Worm (Caenorhabditis elegans): ENCODE measurements around the gene C25F6.1.

C25F6.1 gene

DNA sequence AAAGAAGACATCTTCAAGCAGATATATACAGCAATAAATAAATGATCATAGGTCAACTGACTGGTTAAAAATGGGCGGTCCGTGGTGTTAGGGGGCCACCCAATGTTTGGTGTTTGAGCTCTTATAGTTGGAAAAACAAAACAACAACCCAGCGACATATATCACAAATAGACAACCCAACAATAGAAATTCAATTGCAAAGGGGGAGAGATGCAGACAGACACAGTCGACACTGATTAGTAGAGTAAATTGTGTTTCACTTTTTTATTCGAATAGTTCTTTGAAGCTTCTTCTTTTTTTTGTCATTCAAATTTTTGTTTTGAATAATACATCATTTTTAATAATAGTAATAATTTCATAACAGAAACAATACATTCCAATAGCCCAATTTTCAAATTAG lies 29.2 kb downstream of the C25F6.1 start:
- TF ChIP-seq pes-1 (GFP tag; IDR thresholded peaks at IDR 0.05) (no peak), B0310.2 (tag; optimal IDR thresholded peaks at IDR 0.05) (no peak), ceh-36 (tag; optimal IDR thresholded peaks at IDR 0.05) (no peak), ama-1 (optimal IDR thresholded peaks at IDR 0.05) (no peak), sea-1 (GFP tag; conservative IDR thresholded peaks at IDR 0.05) (no peak), hmg-4 (GFP tag; optimal IDR thresholded peaks at IDR 0.05) (no peak), tbx-37 (GFP tag; conservative IDR thresholded peaks at IDR 0.05) (no peak), hnd-1 (tag; optimal IDR thresholded peaks at IDR 0.05) (no peak), ets-7 (tag; optimal IDR thresholded peaks at IDR 0.05) (no peak), hmbx-1 (tag; optimal IDR thresholded peaks at IDR 0.05) (no peak), tbx-11 (GFP tag; IDR thresholded peaks at IDR 0.05) (no peak), flt-1 (GFP tag; IDR thresholded peaks at IDR 0.05) (no peak), aly-1 (tag; optimal IDR thresholded peaks at IDR 0.05) (no peak), scrt-1 (GFP tag; IDR thresholded peaks at IDR 0.05) (no peak), tra-4 (tag; optimal IDR thresholded peaks at IDR 0.05) (no peak), ceh-13 (GFP tag; optimal IDR thresholded peaks at IDR 0.05) (no peak), F13C5.2 (tag; optimal IDR thresholded peaks at IDR 0.05) (no peak)

DNA sequence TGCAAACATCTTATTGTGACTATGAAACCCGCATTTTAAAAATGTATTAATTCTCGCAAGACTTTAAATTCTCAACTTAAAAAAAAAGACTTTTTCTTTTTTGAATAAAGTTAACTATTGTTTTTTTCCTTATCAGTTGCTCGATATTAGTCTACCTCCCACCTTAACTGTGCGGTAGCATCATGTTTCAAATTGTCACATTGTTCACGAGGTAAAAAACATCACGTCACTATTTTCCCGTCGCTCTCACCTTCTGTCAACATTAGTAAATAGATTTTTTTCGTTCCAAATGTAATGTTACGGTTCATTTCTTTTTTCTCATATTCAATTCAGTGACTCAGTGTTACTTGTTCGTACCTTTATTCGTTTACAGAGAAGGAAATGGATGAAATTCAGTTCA lies 30.1 kb downstream of the C25F6.1 start:
- TF ChIP-seq ets-7 (tag; optimal IDR thresholded peaks at IDR 0.05) (no peak), aly-1 (tag; optimal IDR thresholded peaks at IDR 0.05) (no peak), tbx-11 (GFP tag; IDR thresholded peaks at IDR 0.05) (no peak), tbx-37 (GFP tag; conservative IDR thresholded peaks at IDR 0.05) (no peak), flt-1 (GFP tag; IDR thresholded peaks at IDR 0.05) (no peak), scrt-1 (GFP tag; IDR thresholded peaks at IDR 0.05) (no peak), pes-1 (GFP tag; IDR thresholded peaks at IDR 0.05) (no peak), sea-1 (GFP tag; conservative IDR thresholded peaks at IDR 0.05) (no peak), tra-4 (tag; optimal IDR thresholded peaks at IDR 0.05) (no peak), F13C5.2 (tag; optimal IDR thresholded peaks at IDR 0.05) (no peak), hmg-4 (GFP tag; optimal IDR thresholded peaks at IDR 0.05) (no peak), hnd-1 (tag; optimal IDR thresholded peaks at IDR 0.05) (no peak), ceh-36 (tag; optimal IDR thresholded peaks at IDR 0.05) (no peak), ama-1 (optimal IDR thresholded peaks at IDR 0.05) (no peak), B0310.2 (tag; optimal IDR thresholded peaks at IDR 0.05) (no peak), ceh-13 (GFP tag; optimal IDR thresholded peaks at IDR 0.05) (no peak), hmbx-1 (tag; optimal IDR thresholded peaks at IDR 0.05) (no peak)

DNA sequence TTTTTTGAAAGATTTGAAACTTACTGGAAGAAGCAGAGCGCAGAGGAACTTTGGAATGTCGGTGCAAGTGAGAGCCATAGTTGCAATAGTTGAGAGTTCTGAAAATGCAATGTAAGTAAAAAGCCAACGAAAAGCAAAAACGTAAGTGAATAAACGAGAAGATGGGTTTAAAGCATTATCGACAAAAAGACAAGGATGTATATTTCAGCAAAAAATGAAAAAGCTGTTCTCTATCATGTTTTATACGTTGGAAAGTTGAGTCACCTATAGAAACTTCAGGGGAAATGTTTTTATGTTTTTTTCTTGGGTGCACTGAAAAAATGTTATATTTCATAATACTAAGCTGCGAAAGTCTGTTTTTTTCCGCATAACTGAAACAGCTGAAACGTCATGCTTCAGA lies 30.8 kb downstream of the C25F6.1 start, which contains the start of gene T23F2.5:
T23F2.5 (minus strand) TSS at position 101 of the 400 bp plus-strand sequence.
- no peak for TF ChIP-seq B0310.2 (tag; optimal IDR thresholded peaks at IDR 0.05)

DNA sequence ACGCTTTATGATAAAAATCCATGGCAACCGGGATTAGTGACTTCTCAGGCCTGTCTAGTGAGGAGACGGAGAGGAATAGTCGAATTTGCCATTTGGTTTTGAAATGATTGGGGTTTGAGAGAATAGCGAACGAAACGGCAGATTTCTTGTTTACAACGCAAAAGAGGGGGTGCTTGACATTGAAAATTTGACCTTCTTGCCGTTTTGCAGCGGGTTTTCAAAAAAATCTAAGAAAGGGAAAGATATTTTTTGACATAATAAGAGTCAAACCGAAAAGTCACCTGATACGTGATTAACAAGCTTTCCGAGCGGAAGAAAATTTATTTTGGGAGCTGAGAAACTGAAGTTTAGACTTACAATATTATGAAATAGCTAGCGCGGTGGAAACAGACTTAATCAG lies 31.6 kb downstream of the C25F6.1 start:
- no peak for TF ChIP-seq ama-1 (optimal IDR thresholded peaks at IDR 0.05)
- no peak for TF ChIP-seq ceh-36 (tag; optimal IDR thresholded peaks at IDR 0.05)
- no peak for TF ChIP-seq B0310.2 (tag; optimal IDR thresholded peaks at IDR 0.05)
- TF ChIP-seq ets-7 (tag; optimal IDR thresholded peaks at IDR 0.05) = no peak
- no peak for TF ChIP-seq F13C5.2 (tag; optimal IDR thresholded peaks at IDR 0.05)
- no peak for TF ChIP-seq tbx-11 (GFP tag; IDR thresholded peaks at IDR 0.05)

DNA sequence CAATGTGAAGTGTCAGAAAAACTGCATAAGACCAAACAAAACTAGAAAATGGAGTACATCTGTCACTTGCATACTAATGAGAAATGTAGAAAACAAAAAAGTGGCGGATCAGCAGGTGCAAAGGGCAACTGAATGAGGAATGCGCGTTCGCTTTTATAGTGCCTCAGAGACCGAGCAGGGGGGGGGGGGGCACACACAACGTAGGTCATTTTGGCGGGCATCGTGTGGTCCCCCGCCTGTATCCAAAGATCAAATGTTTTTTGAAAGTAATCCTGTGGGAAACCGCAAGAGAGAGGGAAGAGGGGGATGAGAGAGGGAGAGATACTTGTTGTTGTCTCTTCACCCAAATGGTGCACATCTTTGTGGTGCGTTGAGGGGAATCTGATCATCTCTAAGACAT lies 32.1 kb downstream of the C25F6.1 start:
- TF ChIP-seq tbx-11 (GFP tag; IDR thresholded peaks at IDR 0.05) (0 out of 2 replicates have a peak, but pooled peaks have one; percentile 11), flt-1 (GFP tag; IDR thresholded peaks at IDR 0.05) (no peak), hmbx-1 (tag; optimal IDR thresholded peaks at IDR 0.05) (no peak), ceh-13 (GFP tag; optimal IDR thresholded peaks at IDR 0.05) (no peak), ama-1 (optimal IDR thresholded peaks at IDR 0.05) (no peak), pes-1 (GFP tag; IDR thresholded peaks at IDR 0.05) (0 out of 2 replicates have a peak, but pooled peaks have one; percentile 22), ets-7 (tag; optimal IDR thresholded peaks at IDR 0.05) (no peak), scrt-1 (GFP tag; IDR thresholded peaks at IDR 0.05) (no peak), hnd-1 (tag; optimal IDR thresholded peaks at IDR 0.05) (no peak), sea-1 (GFP tag; conservative IDR thresholded peaks at IDR 0.05) (peak; percentile 65; the same call in 1 of the 2 replicates), hmg-4 (GFP tag; optimal IDR thresholded peaks at IDR 0.05) (peak; percentile 82), tra-4 (tag; optimal IDR thresholded peaks at IDR 0.05) (no peak), F13C5.2 (tag; optimal IDR thresholded peaks at IDR 0.05) (no peak), aly-1 (tag; optimal IDR thresholded peaks at IDR 0.05) (peak; percentile 30), ceh-36 (tag; optimal IDR thresholded peaks at IDR 0.05) (no peak)

DNA sequence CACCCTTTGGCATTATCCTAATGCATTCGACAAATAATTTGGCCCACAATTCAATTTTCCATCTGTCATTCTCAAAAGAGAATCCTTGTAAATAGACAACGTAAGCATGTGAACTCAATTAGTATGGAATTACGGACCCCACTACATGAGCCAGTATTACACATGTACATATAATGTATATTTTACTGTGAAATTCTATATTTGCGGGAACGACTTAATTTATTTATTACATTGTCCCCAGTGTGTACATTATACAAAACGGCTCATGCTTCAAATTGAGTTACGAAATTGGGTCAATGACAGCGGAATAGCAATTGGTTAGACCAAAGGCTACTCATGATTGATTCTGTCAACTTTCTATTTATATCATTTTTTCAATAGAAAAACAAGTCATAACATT lies 33.3 kb downstream of the C25F6.1 start:
- TF ChIP-seq B0310.2 (tag; optimal IDR thresholded peaks at IDR 0.05) (no peak), flt-1 (GFP tag; IDR thresholded peaks at IDR 0.05) (no peak), scrt-1 (GFP tag; IDR thresholded peaks at IDR 0.05) (no peak), F13C5.2 (tag; optimal IDR thresholded peaks at IDR 0.05) (no peak), tra-4 (tag; optimal IDR thresholded peaks at IDR 0.05) (no peak), ceh-13 (GFP tag; optimal IDR thresholded peaks at IDR 0.05) (no peak), hmbx-1 (tag; optimal IDR thresholded peaks at IDR 0.05) (no peak), sea-1 (GFP tag; conservative IDR thresholded peaks at IDR 0.05) (no peak), ama-1 (optimal IDR thresholded peaks at IDR 0.05) (no peak)

DNA sequence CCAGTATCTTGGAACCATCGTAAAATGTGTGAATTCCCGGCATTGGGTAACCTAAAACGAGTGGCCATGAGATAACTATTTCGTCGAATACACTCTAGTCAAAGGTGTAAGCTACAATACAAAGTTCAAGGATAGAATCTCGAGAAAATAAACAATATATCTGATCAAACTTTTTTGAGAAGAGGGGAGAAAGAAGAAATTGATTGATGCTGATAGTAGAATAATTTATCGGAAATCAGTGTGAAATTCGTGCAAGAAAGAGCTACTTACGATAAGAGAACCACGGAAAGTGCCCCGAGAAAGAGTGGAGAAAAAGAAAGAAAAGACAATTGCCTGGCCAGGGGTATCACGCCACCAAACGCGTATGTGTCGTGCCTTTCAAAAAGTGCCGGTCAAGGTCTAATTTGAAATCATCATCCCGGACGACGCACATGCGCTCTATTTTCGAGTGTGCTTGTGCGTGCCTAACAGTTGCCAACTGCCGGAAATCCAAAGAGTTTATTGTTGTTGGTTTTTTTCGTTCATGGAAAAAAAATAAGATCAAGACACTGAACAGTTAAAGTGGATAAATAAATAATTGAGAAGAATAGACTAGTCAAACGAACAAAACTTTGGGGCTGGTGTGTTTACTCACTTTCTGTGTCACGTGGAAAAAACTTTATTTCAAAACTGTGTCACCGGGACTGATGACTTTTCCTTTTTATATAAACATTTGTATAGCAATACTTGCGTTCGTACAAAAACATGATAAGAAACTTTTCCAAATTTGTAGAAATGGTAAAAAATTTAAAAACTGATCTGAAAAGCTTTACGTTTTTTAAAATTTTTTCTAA lies 36.7 kb downstream of the C25F6.1 start, which contains the start of gene mboa-3:
mboa-3 (minus strand) TSS at position 51 of the 833 bp plus-strand sequence.
- TF ChIP-seq ceh-36 (tag; optimal IDR thresholded peaks at IDR 0.05) = no peak
- no peak for TF ChIP-seq tra-4 (tag; optimal IDR thresholded peaks at IDR 0.05)
- TF ChIP-seq hnd-1 (tag; optimal IDR thresholded peaks at IDR 0.05) = no peak
- no peak for TF ChIP-seq sea-1 (GFP tag; conservative IDR thresholded peaks at IDR 0.05)
- no peak for TF ChIP-seq pes-1 (GFP tag; IDR thresholded peaks at IDR 0.05)
- TF ChIP-seq aly-1 (tag; optimal IDR thresholded peaks at IDR 0.05) = no peak
- no peak for TF ChIP-seq ets-7 (tag; optimal IDR thresholded peaks at IDR 0.05)
- TF ChIP-seq ceh-13 (GFP tag; optimal IDR thresholded peaks at IDR 0.05) = no peak
- no peak for TF ChIP-seq scrt-1 (GFP tag; IDR thresholded peaks at IDR 0.05)
- TF ChIP-seq flt-1 (GFP tag; IDR thresholded peaks at IDR 0.05) = no peak
- TF ChIP-seq F13C5.2 (tag; optimal IDR thresholded peaks at IDR 0.05) = no peak
- no peak for TF ChIP-seq tbx-11 (GFP tag; IDR thresholded peaks at IDR 0.05)
- no peak for TF ChIP-seq hmbx-1 (tag; optimal IDR thresholded peaks at IDR 0.05)
- no peak for TF ChIP-seq tbx-37 (GFP tag; conservative IDR thresholded peaks at IDR 0.05)
- TF ChIP-seq ama-1 (optimal IDR thresholded peaks at IDR 0.05) = no peak
- no peak for TF ChIP-seq hmg-4 (GFP tag; optimal IDR thresholded peaks at IDR 0.05)
